Fruit fly (Drosophila melanogaster) whole organism, embryonic: ENCODE measurements around the gene CG14196.

Experiments
- ATbp ChIP-seq: fragments of 200-800 bp; sonication (Bioruptor generic); optimal IDR thresholded peaks from 2 replicates; lab custom pipeline; 2017; ENCODE audit warnings: missing biosample characterization, mild to moderate bottlenecking, missing genetic modification characterization, missing genetic modification reagents
- Aef1 ChIP-seq: fragments of 200-800 bp; sonication (Bioruptor generic); IDR thresholded peaks from 3 replicates; pipeline ENCODE4 v1.3.6; 2022; ENCODE audit warnings: missing biosample characterization, missing genetic modification characterization
- Antp ChIP-seq: fragments of 200-800 bp; sonication (Bioruptor generic); optimal IDR thresholded peaks from 3 replicates; lab custom pipeline; 2016; ENCODE audit warnings: missing biosample characterization, missing genetic modification characterization
- B-H1 ChIP-seq: fragments of 200-800 bp; sonication (Bioruptor generic); IDR thresholded peaks from 3 replicates; pipeline ENCODE4 v1.3.6; 2022; ENCODE audit warnings: missing biosample characterization, missing genetic modification characterization
- CG11696 ChIP-seq: fragments of 200-800 bp; sonication (Bioruptor generic); IDR thresholded peaks from 2 replicates; pipeline ENCODE4 v1.3.6; 2022; ENCODE audit warnings: missing biosample characterization, missing genetic modification characterization
- CG12104 ChIP-seq: fragments of 200-800 bp; sonication (Bioruptor generic); optimal IDR thresholded peaks from 3 replicates; lab custom pipeline; 2016; ENCODE audit warnings: missing biosample characterization, missing genetic modification characterization
- CG12299 ChIP-seq: fragments of 200-800 bp; sonication (Bioruptor generic); optimal IDR thresholded peaks from 2 replicates; lab custom pipeline; 2018; ENCODE audit warnings: missing biosample characterization, mild to moderate bottlenecking, missing genetic modification characterization
- CG1602 ChIP-seq: fragments of 200-800 bp; sonication (Bioruptor generic); optimal IDR thresholded peaks from 3 replicates; lab custom pipeline; 2016; ENCODE audit warnings: missing biosample characterization, missing genetic modification characterization
- CG17829 ChIP-seq: fragments of 200-800 bp; optimal IDR thresholded peaks from 2 replicates; lab custom pipeline; 2019; ENCODE audit warnings: missing biosample characterization, mild to moderate bottlenecking, missing genetic modification characterization, moderate library complexity
- CG1832 ChIP-seq: fragments of 200-800 bp; sonication (Bioruptor generic); optimal IDR thresholded peaks from 2 replicates; lab custom pipeline; 2017; ENCODE audit warnings: missing biosample characterization, mild to moderate bottlenecking, missing genetic modification characterization, inconsistent platforms
- CG18599 ChIP-seq: fragments of 200-800 bp; sonication (Bioruptor generic); optimal IDR thresholded peaks from 3 replicates; lab custom pipeline; 2017; ENCODE audit warnings: missing biosample characterization, missing genetic modification characterization, mild to moderate bottlenecking, moderate library complexity, missing genetic modification reagents
- CG4730 ChIP-seq: fragments of 200-800 bp; sonication (Bioruptor generic); IDR thresholded peaks from 2 replicates; pipeline ENCODE4 v1.3.6; 2022; ENCODE audit warnings: missing biosample characterization, missing genetic modification characterization
- CG5245 ChIP-seq: fragments of 200-800 bp; sonication (Bioruptor generic); optimal IDR thresholded peaks from 3 replicates; lab custom pipeline; 2016; ENCODE audit warnings: missing biosample characterization, missing genetic modification characterization
- CG6689 ChIP-seq: fragments of 200-800 bp; sonication (Bioruptor generic); IDR thresholded peaks from 2 replicates; pipeline ENCODE4 v1.3.6; 2022; ENCODE audit warnings: missing biosample characterization, missing genetic modification characterization
- CG8359 ChIP-seq: fragments of 200-800 bp; sonication (Bioruptor generic); optimal IDR thresholded peaks from 2 replicates; lab custom pipeline; 2017; ENCODE audit warnings: missing biosample characterization, mild to moderate bottlenecking, missing genetic modification characterization, borderline replicate concordance
- CG8478 ChIP-seq: fragments of >200 bp; optimal IDR thresholded peaks from 2 replicates; lab custom pipeline; 2018
- Dad ChIP-seq: fragments of 200-800 bp; sonication (Bioruptor generic); optimal IDR thresholded peaks from 3 replicates; lab custom pipeline; 2016; ENCODE audit warnings: missing biosample characterization, missing genetic modification characterization
- Dfd ChIP-seq, 2 experiments: fragments of >200 bp; optimal IDR thresholded peaks; 2 replicates each; lab custom pipeline; 2017; ENCODE audit warnings: missing biosample characterization in 2 of 2, missing genetic modification characterization in 2 of 2
- E2f2 ChIP-seq: fragments of 200-800 bp; sonication (Bioruptor generic); IDR thresholded peaks from 2 replicates; pipeline ENCODE4 v1.3.6; 2022; ENCODE audit warnings: missing biosample characterization, missing genetic modification characterization
- Elba2 ChIP-seq: fragments of 200-800 bp; sonication (Bioruptor generic); optimal IDR thresholded peaks from 3 replicates; lab custom pipeline; 2016; ENCODE audit warnings: missing biosample characterization, missing genetic modification characterization
- H15 ChIP-seq: fragments of 200-800 bp; sonication (Bioruptor generic); IDR thresholded peaks from 3 replicates; pipeline ENCODE4 v1.3.6; 2022; ENCODE audit warnings: missing biosample characterization, missing genetic modification characterization
- HHEX ChIP-seq: fragments of 200-800 bp; sonication (Bioruptor generic); optimal IDR thresholded peaks from 3 replicates; lab custom pipeline; 2017; ENCODE audit warnings: missing biosample characterization, mild to moderate bottlenecking, missing genetic modification characterization, missing genetic modification reagents
- Hr3 ChIP-seq: fragments of 200-800 bp; sonication (Bioruptor generic); optimal IDR thresholded peaks from 3 replicates; lab custom pipeline; 2016; ENCODE audit warnings: missing biosample characterization, missing genetic modification characterization
- Hr51 ChIP-seq, 2 experiments: fragments of 200-800 bp; sonication (Bioruptor generic); optimal IDR thresholded peaks; 2 replicates in 1 of 2; 3 replicates in 1 of 2; lab custom pipeline; 2016 to 2018; ENCODE audit warnings: missing biosample characterization in 2 of 2, missing genetic modification characterization in 2 of 2, mild to moderate bottlenecking in 1 of 2, moderate library complexity in 1 of 2
- Neu2 ChIP-seq: fragments of 200-800 bp; sonication (Bioruptor generic); optimal IDR thresholded peaks from 3 replicates; lab custom pipeline; 2016; ENCODE audit warnings: missing biosample characterization, missing genetic modification characterization, borderline replicate concordance
- Nf-YA ChIP-seq: fragments of 200-800 bp; sonication (Bioruptor generic); IDR thresholded peaks from 2 replicates; pipeline ENCODE4 v1.3.6; 2022; ENCODE audit warnings: missing biosample characterization, missing genetic modification characterization
- Pdp1 ChIP-seq, 2 experiments: fragments of 200-800 bp; sonication (Bioruptor generic); optimal IDR thresholded peaks; 3 replicates each; lab custom pipeline; 2016; ENCODE audit warnings: missing biosample characterization in 2 of 2, missing genetic modification characterization in 2 of 2, mild to moderate bottlenecking in 1 of 2, moderate library complexity in 1 of 2
- Sry-δ ChIP-seq: fragments of 200-800 bp; sonication (Bioruptor generic); optimal IDR thresholded peaks from 2 replicates; lab custom pipeline; 2016; ENCODE audit warnings: missing biosample characterization, missing genetic modification characterization
- Xbp1 ChIP-seq: fragments of 200-800 bp; sonication (Bioruptor generic); optimal IDR thresholded peaks from 3 replicates; lab custom pipeline; 2016; ENCODE audit warnings: missing biosample characterization, mild to moderate bottlenecking, missing genetic modification characterization
- Xrp1 ChIP-seq: fragments of 200-800 bp; sonication (Bioruptor generic); IDR thresholded peaks from 2 replicates; pipeline ENCODE4 v1.3.6; 2022; ENCODE audit warnings: missing biosample characterization, missing genetic modification characterization
- amos ChIP-seq: fragments of 200-800 bp; sonication (Bioruptor generic); IDR thresholded peaks from 2 replicates; pipeline ENCODE4 v1.3.6; 2022; ENCODE audit warnings: missing biosample characterization, missing genetic modification characterization; ENCODE audit not compliant: partially characterized antibody
- bbx ChIP-seq: fragments of 200-800 bp; sonication (Bioruptor generic); IDR thresholded peaks from 2 replicates; pipeline ENCODE4 v1.3.6; 2022; ENCODE audit warnings: missing biosample characterization, missing genetic modification characterization; ENCODE audit not compliant: partially characterized antibody
- bowl ChIP-seq: fragments of 200-800 bp; sonication (Bioruptor generic); IDR thresholded peaks from 2 replicates; pipeline ENCODE4 v1.3.6; 2022; ENCODE audit warnings: missing biosample characterization, missing genetic modification characterization
- bsh ChIP-seq, 2 experiments: fragments of 200-800 bp; sonication (Bioruptor generic); optimal IDR thresholded peaks; 2 replicates each; lab custom pipeline; 2017 to 2018; ENCODE audit warnings: mild to moderate bottlenecking in 2 of 2, missing biosample characterization in 2 of 2, missing genetic modification characterization in 2 of 2, moderate library complexity in 1 of 2
- dati ChIP-seq: fragments of 200-800 bp; sonication (Bioruptor generic); IDR thresholded peaks from 2 replicates; pipeline ENCODE4 v1.3.6; 2022; ENCODE audit warnings: missing biosample characterization, missing genetic modification characterization
- dm ChIP-seq: fragments of 200-800 bp; sonication (Bioruptor generic); optimal IDR thresholded peaks from 3 replicates; lab custom pipeline; 2016; ENCODE audit warnings: missing biosample characterization, missing genetic modification characterization
- dpn ChIP-seq, 2 experiments: fragments of 200-800 bp; sonication (Bioruptor generic); optimal IDR thresholded peaks; 3 replicates each; lab custom pipeline; 2016; ENCODE audit warnings: missing biosample characterization in 2 of 2, missing genetic modification characterization in 2 of 2
- dysf ChIP-seq: fragments of 200-800 bp; sonication (Bioruptor generic); IDR thresholded peaks from 3 replicates; pipeline ENCODE4 v1.3.6; 2022; ENCODE audit warnings: missing biosample characterization, missing genetic modification characterization
- en ChIP-seq: fragments of 200-800 bp; sonication (Bioruptor generic); optimal IDR thresholded peaks from 2 replicates; lab custom pipeline; 2016; ENCODE audit warnings: missing biosample characterization, missing genetic modification characterization
- ewg ChIP-seq: fragments of 200-800 bp; sonication (Bioruptor generic); optimal IDR thresholded peaks from 3 replicates; lab custom pipeline; 2017; ENCODE audit warnings: mild to moderate bottlenecking, missing biosample characterization, missing genetic modification reagents, missing genetic modification characterization
- gem ChIP-seq: fragments of 200-800 bp; sonication (Bioruptor generic); optimal IDR thresholded peaks from 2 replicates; lab custom pipeline; 2019; ENCODE audit warnings: missing biosample characterization, mild to moderate bottlenecking, missing genetic modification characterization, moderate library complexity
- hb ChIP-seq: fragments of 200-800 bp; sonication (Bioruptor generic); IDR thresholded peaks from 3 replicates; pipeline ENCODE4 v1.3.6; 2022; ENCODE audit warnings: missing biosample characterization, missing genetic modification characterization; ENCODE audit not compliant: partially characterized antibody
- insv ChIP-seq, 2 experiments: fragments of 200-800 bp; sonication (Bioruptor generic); optimal IDR thresholded peaks; 3 replicates each; lab custom pipeline; 2016 to 2018; ENCODE audit warnings: missing biosample characterization in 2 of 2, missing genetic modification characterization in 2 of 2
- klu ChIP-seq: fragments of 200-800 bp; sonication (Bioruptor generic); IDR thresholded peaks from 2 replicates; pipeline ENCODE4 v1.3.6; 2022; ENCODE audit warnings: missing biosample characterization, missing genetic modification characterization
- mirr ChIP-seq: fragments of 200-800 bp; sonication (Bioruptor generic); optimal IDR thresholded peaks from 3 replicates; lab custom pipeline; 2018; ENCODE audit warnings: missing biosample characterization, mild to moderate bottlenecking, missing genetic modification characterization
- schlank ChIP-seq: fragments of 200-800 bp; sonication (Bioruptor generic); optimal IDR thresholded peaks from 2 replicates; lab custom pipeline; 2018; ENCODE audit warnings: missing biosample characterization, mild to moderate bottlenecking, missing genetic modification characterization
- shn ChIP-seq: fragments of 200-800 bp; sonication (Bioruptor generic); optimal IDR thresholded peaks from 3 replicates; lab custom pipeline; 2016; ENCODE audit warnings: missing biosample characterization, missing genetic modification characterization
- vnd ChIP-seq: fragments of 200-800 bp; sonication (Bioruptor generic); IDR thresholded peaks from 3 replicates; pipeline ENCODE4 v1.3.6; 2022; ENCODE audit warnings: missing biosample characterization, missing genetic modification characterization; ENCODE audit not compliant: partially characterized antibody
- zfh2 ChIP-seq: fragments of 200-800 bp; sonication (Bioruptor generic); optimal IDR thresholded peaks from 2 replicates; lab custom pipeline; 2016; ENCODE audit warnings: missing biosample characterization, missing genetic modification characterization

CG14196 gene

dm6 chrX:19289318-19289970 lies 47.8 kb upstream of the CG14196 start (continued):
- TF ChIP-seq Hr51 (GFP tag; optimal IDR thresholded peaks at IDR 0.05; lab: Kevin White, UChicago): peak; percentile 67 to 91
- TF ChIP-seq insv (GFP tag; optimal IDR thresholded peaks at IDR 0.05; lab: Kevin White, UChicago): peak in 1 of 2 experiments; percentile 6
- peak; percentile 82 for TF ChIP-seq HHEX (GFP tag; lab: Kevin White, UChicago)
- no peak for TF ChIP-seq Neu2 (GFP tag; lab: Kevin White, UChicago)
- peak; percentile 87 for TF ChIP-seq Aef1 (GFP tag; lab: Robert Waterston, UW)
- TF ChIP-seq Xbp1 (GFP tag; lab: Kevin White, UChicago): peak; percentile 93
- peak; percentile 90 for TF ChIP-seq CG5245 (GFP tag; lab: Kevin White, UChicago)
- peak; percentile 61 for TF ChIP-seq zfh2 (GFP tag; lab: Kevin White, UChicago)
- peak; percentile 90 for TF ChIP-seq bowl (GFP tag; lab: Robert Waterston, UW)
- peak; percentile 92 for TF ChIP-seq dysf (GFP tag; lab: Robert Waterston, UW)
- TF ChIP-seq Dfd (GFP tag; optimal IDR thresholded peaks at IDR 0.05; lab: Kevin White, UChicago): no peak
- no peak for TF ChIP-seq bbx (GFP tag; lab: Robert Waterston, UW)
- no peak for TF ChIP-seq vnd (GFP tag; lab: Robert Waterston, UW)
- peak; percentile 89 for TF ChIP-seq CG6689 (GFP tag; lab: Robert Waterston, UW)
- TF ChIP-seq CG1832 (GFP tag; lab: Kevin White, UChicago): no peak
- peak; percentile 71 to 93 for TF ChIP-seq bsh (GFP tag; optimal IDR thresholded peaks at IDR 0.05; lab: Kevin White, UChicago)
- TF ChIP-seq mirr (GFP tag; lab: Kevin White, UChicago): peak; percentile 55
- TF ChIP-seq ewg (GFP tag; lab: Kevin White, UChicago): peak; percentile 79
- peak; percentile 92 for TF ChIP-seq Xrp1 (GFP tag; lab: Robert Waterston, UW)
- TF ChIP-seq CG12299 (tag; lab: Kevin White, UChicago): peak; percentile 83
- TF ChIP-seq CG1602 (GFP tag; lab: Kevin White, UChicago): peak; percentile 82
- peak; percentile 85 for TF ChIP-seq CG4730 (GFP tag; lab: Robert Waterston, UW)
- peak; percentile 37; the same call in 1 of the 2 replicates for TF ChIP-seq CG11696 (GFP tag; lab: Robert Waterston, UW)
- TF ChIP-seq ATbp: peak; percentile 90
- no peak for TF ChIP-seq Elba2
- TF ChIP-seq amos (GFP tag; lab: Robert Waterston, UW): no peak
- peak; percentile 39 for TF ChIP-seq Sry-δ
- TF ChIP-seq dpn (GFP tag; optimal IDR thresholded peaks at IDR 0.05; lab: Kevin White, UChicago): peak; percentile 85 to 89
- TF ChIP-seq CG12104 (GFP tag; lab: Kevin White, UChicago): peak; percentile 72
- no peak for TF ChIP-seq hb (GFP tag; lab: Robert Waterston, UW)
- TF ChIP-seq Pdp1 (GFP tag; optimal IDR thresholded peaks at IDR 0.05; lab: Kevin White, UChicago): peak; percentile 83 to 88
- peak; percentile 69 for TF ChIP-seq klu (GFP tag; lab: Robert Waterston, UW)
- TF ChIP-seq CG8478 (lab: Kevin White, UChicago): no peak
- TF ChIP-seq dati (GFP tag; lab: Robert Waterston, UW): peak; percentile 88
- TF ChIP-seq en (GFP tag; lab: Kevin White, UChicago): peak; percentile 75
- peak; percentile 62 for TF ChIP-seq dm (GFP tag; lab: Kevin White, UChicago)
- peak; percentile 77 for TF ChIP-seq Hr3 (GFP tag; lab: Kevin White, UChicago)
- TF ChIP-seq Dad (GFP tag; lab: Kevin White, UChicago): peak; percentile 89
- peak; percentile 61 for TF ChIP-seq shn (GFP tag; lab: Kevin White, UChicago)
- TF ChIP-seq CG17829 (tag; lab: Kevin White, UChicago): peak; percentile 84
- peak; percentile 89 for TF ChIP-seq Nf-YA (GFP tag; lab: Robert Waterston, UW)
- peak; percentile 89 for TF ChIP-seq gem
- peak; percentile 52 for TF ChIP-seq schlank (tag; lab: Kevin White, UChicago)
- TF ChIP-seq Antp (GFP tag; lab: Kevin White, UChicago): peak; percentile 87
- TF ChIP-seq CG8359 (GFP tag; lab: Kevin White, UChicago): peak; percentile 72
- TF ChIP-seq E2f2 (GFP tag; lab: Robert Waterston, UW): peak; percentile 68
- TF ChIP-seq H15 (GFP tag; lab: Robert Waterston, UW): peak; percentile 93
- peak; percentile 89 for TF ChIP-seq B-H1 (GFP tag; lab: Robert Waterston, UW)
- peak; percentile 82 for TF ChIP-seq CG18599 (GFP tag; lab: Kevin White, UChicago)
